Worm (Caenorhabditis elegans): Measurements from ENCODE around the gene cfap-36.
"Not testable (repeated sequence)": the region's sequence is repeated elsewhere in the genome, so short reads cannot be mapped to it uniquely, and the experiment has no call there.

cfap-36 gene

DNA sequence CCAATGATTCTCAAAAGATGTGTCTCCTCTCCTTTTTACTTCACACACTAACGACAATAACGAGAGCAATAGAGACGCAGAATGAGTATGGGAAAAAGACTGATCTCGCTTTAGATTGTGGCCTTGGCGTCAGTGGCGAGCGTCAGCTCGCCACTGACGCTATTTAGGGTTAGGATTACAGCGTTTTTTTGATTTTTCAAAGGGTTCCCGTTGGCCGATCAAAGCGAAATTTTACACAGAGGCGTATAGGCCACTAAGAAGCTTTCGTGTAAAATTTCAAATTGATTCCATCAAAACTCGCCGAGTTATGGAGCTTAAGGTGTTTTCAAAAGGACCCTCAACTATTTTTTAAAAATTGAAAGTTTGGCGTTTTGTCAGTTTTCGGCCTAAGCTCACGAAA lies 40.7 kb upstream of the cfap-36 start, which contains the start of gene DC2.5:
Gene DC2.5, minus strand, starts transcription at position 101 of the 400 bp plus-strand sequence.
- TF ChIP-seq tbx-2, pros-1, elt-4 (tag; optimal IDR thresholded peaks at IDR 0.05): not testable (repeated sequence)

DNA sequence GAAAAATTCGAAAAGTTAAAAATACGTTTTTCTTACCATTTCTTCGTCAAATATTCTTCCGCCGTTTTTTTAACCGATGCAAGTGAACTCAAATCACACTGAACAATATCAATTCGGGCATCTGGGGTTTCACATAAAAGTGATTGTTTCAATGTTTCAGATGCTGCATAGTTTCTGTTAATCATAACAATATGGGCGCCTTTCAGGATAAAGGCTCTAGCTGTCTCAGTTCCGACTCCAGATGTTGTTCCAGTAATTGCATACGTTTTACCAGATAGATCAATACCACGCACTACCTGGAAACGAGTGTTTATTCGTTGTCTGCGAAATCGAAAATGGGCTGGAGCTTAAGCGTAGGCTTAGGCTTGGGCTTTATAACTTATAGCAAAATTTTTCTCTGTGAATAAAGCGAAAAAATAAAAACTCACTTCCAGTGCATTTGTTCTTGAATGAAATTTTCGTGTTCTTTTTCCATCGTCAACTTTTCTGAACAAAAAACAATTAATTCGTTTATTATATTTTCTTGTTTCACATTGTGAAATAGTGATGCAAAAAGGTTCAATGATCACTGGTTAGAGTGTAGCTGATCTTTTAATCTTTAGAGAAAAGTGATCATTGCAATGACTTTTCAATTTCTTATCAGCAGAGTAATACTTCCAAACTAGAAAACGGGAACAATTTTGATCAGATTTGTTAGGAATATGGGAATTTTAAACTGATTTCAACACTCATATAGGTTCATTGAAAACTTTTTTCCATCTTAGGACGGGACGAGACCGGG lies 39.6 kb upstream of the cfap-36 start:
- no peak for TF ChIP-seq pqm-1 (tag; optimal IDR thresholded peaks at IDR 0.05)
- no peak for TF ChIP-seq elt-2 (tag; optimal IDR thresholded peaks at IDR 0.05)
- TF ChIP-seq C38D4.7 (GFP tag; optimal IDR thresholded peaks at IDR 0.05): no peak
- no peak for TF ChIP-seq ceh-24 (tag; optimal IDR thresholded peaks at IDR 0.05)
- no peak for TF ChIP-seq hlh-8 (tag; optimal IDR thresholded peaks at IDR 0.05)
- TF ChIP-seq unc-86 (tag; optimal IDR thresholded peaks at IDR 0.05): no peak
- no peak for TF ChIP-seq ceh-48 (tag; optimal IDR thresholded peaks at IDR 0.05)

DNA sequence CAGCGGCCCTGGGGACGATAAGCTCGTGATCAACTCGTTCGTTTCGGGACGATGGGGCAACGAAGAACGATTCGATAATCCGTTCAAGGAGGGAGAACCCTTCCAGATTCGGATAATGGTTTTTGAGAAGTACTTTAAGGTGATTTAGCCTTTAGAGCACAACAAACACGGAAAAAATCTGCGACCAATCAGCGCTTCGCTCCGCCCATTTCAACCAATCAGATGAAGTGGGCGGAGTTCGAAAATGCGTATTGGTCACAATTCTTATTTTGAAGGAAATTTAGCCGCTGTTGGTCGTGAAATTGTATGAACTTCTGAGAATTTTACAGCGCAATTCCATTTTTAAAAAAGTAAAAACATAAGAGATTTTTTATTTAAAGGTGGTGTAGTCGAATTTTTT lies 34.8 kb upstream of the cfap-36 start:
- TF ChIP-seq K09A11.1 (tag; optimal IDR thresholded peaks at IDR 0.05; ENCODE audit: insufficient read depth): no peak
- peak; percentile 86 for TF ChIP-seq nfya-1 (tag; optimal IDR thresholded peaks at IDR 0.05)

DNA sequence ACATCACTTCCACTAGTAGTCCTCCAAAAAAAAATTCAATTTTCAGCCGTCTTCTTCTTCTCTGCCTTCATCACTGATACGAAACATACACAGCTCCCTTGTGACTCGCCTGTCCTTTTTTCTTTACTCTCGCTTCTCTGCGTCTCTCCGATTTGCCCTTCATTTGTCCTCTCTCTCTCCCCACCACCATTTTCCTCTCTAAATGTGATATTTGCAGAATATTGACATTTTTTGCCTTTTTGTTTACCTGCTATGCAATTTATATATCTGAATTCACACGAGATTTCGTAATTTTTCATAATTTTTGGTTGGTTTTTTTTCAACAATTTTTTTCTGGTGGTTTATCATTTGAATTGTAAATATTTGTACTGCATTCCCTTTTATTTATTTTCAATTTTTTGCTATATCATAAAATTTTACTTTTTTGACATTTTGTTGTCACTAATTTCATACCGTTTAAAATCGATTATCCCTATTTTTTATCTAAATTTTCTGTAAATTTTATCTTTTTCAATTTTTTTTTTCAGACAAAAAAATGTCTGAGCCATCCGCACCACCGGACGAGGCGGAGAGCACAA lies 31.9 kb upstream of the cfap-36 start, which contains the start of gene lec-12:
Gene lec-12, plus strand, starts transcription at position 528 of the 578 bp plus-strand sequence.
- TF ChIP-seq K09A11.1 (tag; optimal IDR thresholded peaks at IDR 0.05; ENCODE audit: insufficient read depth): no peak
- TF ChIP-seq fax-1 (tag; optimal IDR thresholded peaks at IDR 0.05): no peak
- no peak for TF ChIP-seq fkh-10 (GFP tag; optimal IDR thresholded peaks at IDR 0.05)
- no peak for TF ChIP-seq ceh-45 (GFP tag; IDR thresholded peaks at IDR 0.05)
- TF ChIP-seq elt-4 (tag; optimal IDR thresholded peaks at IDR 0.05): no peak
- no peak for TF ChIP-seq ceh-48 (tag; optimal IDR thresholded peaks at IDR 0.05)
- no peak for TF ChIP-seq ceh-9 (tag; optimal IDR thresholded peaks at IDR 0.05)
- TF ChIP-seq F13H6.1 (tag; optimal IDR thresholded peaks at IDR 0.05): no peak

DNA sequence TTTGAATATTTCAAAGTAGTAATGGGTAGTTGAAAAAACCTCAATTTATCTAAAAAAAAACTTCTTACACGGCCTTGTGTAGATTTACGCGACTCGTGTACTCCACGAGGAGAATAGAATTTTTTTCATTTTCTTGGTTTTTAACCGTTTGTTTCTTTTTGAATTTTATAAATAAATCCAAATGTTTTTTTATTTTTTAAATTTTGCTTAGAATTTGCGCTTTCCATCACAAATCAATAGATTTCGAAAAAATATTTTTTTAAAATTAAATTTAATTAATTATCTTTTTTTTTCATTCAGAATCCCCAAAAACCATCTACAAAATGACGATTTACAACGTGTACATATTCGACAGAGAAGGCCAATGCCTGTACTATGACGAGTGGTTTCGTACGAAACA lies 29.3 kb upstream of the cfap-36 start, which contains the start of gene trpp-1:
Gene trpp-1, plus strand, starts transcription at position 301 of the 400 bp plus-strand sequence.
- TF ChIP-seq ttx-3 (tag; optimal IDR thresholded peaks at IDR 0.05) (no peak), ceh-22 (tag; optimal IDR thresholded peaks at IDR 0.05) (no peak)

DNA sequence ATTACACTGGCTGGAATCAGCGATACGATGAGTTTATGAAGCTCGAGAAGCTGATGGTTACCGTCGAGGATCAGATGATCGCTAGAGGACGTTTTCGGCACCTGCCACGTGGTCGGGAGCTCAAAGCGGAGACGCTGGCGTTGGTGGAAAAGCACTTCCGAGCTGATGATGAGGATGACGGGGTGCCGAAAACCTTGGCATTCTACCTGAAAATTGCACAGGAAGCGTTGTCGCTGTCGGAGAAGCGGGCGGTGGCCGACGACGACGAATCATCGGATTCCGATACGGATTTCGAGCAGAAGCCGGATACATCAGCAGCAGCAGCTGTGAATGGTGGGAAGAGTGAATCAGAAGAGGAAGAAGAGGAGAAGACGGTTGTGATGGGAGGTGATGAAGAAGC lies 22.8 kb upstream of the cfap-36 start:
- TF ChIP-seq nhr-11 (tag; optimal IDR thresholded peaks at IDR 0.05) (no peak), elt-4 (tag; optimal IDR thresholded peaks at IDR 0.05) (peak; percentile 77), ceh-45 (GFP tag; IDR thresholded peaks at IDR 0.05) (no peak), ets-4 (tag; optimal IDR thresholded peaks at IDR 0.05) (no peak), ceh-19 (GFP tag; optimal IDR thresholded peaks at IDR 0.05) (no peak)

DNA sequence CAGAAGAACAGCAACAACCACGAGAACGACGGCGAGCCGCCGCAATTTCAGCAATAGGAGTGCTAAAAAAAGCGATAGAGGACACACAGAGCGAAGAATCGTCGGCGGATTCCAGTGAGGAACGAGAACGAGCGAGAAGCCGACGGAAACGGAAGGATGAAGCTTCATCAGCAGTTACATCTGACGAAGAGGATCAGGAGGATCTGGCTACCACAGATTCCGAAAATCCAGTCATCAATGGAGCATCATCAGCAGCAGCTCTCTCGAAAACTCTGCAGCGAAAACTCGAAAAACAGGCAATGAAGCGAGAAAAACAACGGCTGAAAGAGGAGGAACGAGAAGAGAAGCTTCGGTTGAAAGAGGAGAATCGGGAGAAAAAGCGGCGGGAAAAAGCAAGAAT lies 17.4 kb upstream of the cfap-36 start:
- peak; percentile 66 for TF ChIP-seq mec-3 (tag; optimal IDR thresholded peaks at IDR 0.05; ENCODE audit: borderline replicate concordance)
- peak; percentile 76 for TF ChIP-seq elt-4 (tag; optimal IDR thresholded peaks at IDR 0.05)
- TF ChIP-seq pros-1 (tag; optimal IDR thresholded peaks at IDR 0.05): no peak

DNA sequence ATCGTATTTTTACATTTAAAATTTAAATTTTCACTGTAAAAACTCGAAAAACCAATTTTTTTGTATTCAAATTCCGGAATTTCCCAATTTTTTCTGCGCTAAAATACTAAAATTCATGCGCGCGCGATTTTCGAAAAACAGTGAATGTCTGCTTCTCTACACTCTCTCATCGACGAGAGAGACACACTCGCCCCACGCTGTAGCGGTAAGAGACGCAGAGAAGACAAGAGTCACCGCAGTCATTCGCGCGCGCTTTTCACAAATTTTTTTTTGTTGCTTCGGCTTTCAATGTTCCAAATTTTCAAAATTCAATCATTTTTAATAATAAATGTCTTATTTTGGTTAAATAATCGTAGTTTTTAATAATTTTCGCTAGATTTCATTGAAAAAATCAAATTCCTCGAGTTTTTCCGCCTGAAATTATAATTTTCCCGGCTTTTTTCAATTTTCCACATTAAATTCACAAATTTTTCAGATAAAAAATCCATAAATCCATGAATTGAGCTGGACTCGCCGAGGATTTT lies 13.7 kb upstream of the cfap-36 start, which contains the start of gene arid-1:
Gene arid-1, plus strand, starts transcription at position 474 of the 524 bp plus-strand sequence.
- no peak for TF ChIP-seq ahr-1 (tag; optimal IDR thresholded peaks at IDR 0.05)
- peak; percentile 19 for TF ChIP-seq ceh-31 (tag; optimal IDR thresholded peaks at IDR 0.05)
- peak; percentile 43 for TF ChIP-seq nfya-1 (tag; optimal IDR thresholded peaks at IDR 0.05)
- TF ChIP-seq rnt-1 (tag; optimal IDR thresholded peaks at IDR 0.05): peak; percentile 3
- no peak for TF ChIP-seq ceh-45 (GFP tag; IDR thresholded peaks at IDR 0.05)
- TF ChIP-seq elt-2 (tag; optimal IDR thresholded peaks at IDR 0.05): peak; percentile 3
- TF ChIP-seq sdc-2 (tag; optimal IDR thresholded peaks at IDR 0.05): no peak
- TF ChIP-seq sox-2 (GFP tag; IDR thresholded peaks at IDR 0.05): no peak

All from whole organism, late embryonic.